Worm (Caenorhabditis elegans): Measurements from ENCODE around the gene Y57G11A.2.

Y57G11A.2 gene

DNA sequence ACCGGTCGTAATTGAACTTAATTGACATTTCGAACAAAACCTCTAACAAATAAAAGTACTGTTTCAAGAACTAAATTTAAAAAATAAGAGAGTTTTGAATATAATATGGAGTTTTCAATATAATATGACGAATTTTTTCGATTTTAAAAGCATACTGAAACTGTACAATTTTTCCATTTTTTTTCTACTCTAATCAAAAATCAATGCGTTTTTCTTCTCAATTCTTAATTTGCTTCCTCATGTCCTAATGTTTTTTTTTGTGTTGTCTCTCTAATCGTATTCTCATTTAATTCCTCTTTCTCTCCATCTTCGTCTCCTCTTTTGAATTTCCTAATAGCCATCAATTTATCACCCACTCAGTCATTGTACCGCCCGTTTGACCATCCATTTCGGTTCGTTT is 37.3 kb downstream of the Y57G11A.2 start, which contains the start of gene Y57G11A.4:
TSS of gene Y57G11A.4 (plus strand) at position 301 of the 400 bp plus-strand sequence.
- TF ChIP-seq C08G9.2 (tag; optimal IDR thresholded peaks at IDR 0.05), result no peak
- TF ChIP-seq ceh-30 (tag; optimal IDR thresholded peaks at IDR 0.05), result no peak
- no peak for TF ChIP-seq lin-11 (tag; optimal IDR thresholded peaks at IDR 0.05)
- no peak for TF ChIP-seq syd-9 (tag; optimal IDR thresholded peaks at IDR 0.05)
- no peak for TF ChIP-seq sdc-2 (tag; optimal IDR thresholded peaks at IDR 0.05)
- TF ChIP-seq fkh-10 (GFP tag; optimal IDR thresholded peaks at IDR 0.05), result no peak
- TF ChIP-seq rnt-1 (tag; optimal IDR thresholded peaks at IDR 0.05), result no peak
- no peak for TF ChIP-seq ets-4 (tag; optimal IDR thresholded peaks at IDR 0.05)
- TF ChIP-seq hlh-8 (tag; optimal IDR thresholded peaks at IDR 0.05), result no peak
- TF ChIP-seq ceh-31 (tag; optimal IDR thresholded peaks at IDR 0.05), result no peak

DNA sequence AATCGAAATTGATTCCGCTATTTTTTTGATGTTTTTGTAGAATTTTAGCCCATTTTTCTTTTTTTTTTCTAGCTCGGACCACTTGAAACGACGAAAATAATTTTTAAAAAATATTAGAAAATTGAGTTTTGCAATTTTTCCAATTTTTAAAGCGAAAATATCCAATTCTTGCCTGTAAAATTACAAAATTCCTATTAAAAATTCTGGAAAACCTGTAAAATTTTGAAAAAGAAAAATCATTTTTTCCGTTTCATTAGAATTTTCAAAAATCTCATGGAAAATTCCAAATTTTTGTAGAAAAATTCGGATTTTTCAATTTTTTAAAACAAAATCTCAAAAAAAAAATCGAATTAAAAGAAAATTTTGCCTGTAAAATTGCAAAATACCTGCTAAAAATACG is 50.3 kb downstream of the Y57G11A.2 start:
- no peak for TF ChIP-seq ceh-45 (GFP tag; IDR thresholded peaks at IDR 0.05)
